Fruit fly (Drosophila melanogaster): ENCODE measurements around the gene CkIalpha.

Gene CkIalpha

DNA sequence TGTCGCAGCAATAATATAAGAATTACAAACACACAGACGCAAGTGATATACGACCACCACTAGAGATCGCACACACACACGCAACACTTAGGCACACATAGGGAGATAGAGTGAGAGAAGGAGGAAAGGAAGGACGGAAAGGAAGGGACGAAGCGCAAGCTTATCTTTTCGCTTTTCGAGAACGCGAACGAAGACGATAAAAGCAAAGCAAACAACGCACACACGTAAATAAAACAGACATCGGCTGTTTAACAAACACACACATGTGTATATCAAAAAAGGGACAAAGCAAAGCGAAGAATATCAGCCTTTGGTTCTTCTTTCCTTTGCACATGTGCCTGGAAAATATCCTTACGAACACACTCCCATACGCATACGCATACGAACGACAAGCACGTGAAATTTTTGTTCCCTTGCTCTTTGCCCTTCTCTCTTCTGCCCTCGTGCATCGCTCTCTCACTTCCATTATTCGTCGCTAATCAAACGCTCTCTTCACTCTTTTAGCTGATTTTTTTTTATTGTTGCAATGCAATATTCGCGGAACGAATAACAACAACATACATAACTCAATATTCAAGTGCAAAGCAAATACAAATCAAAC is 6.7 kb downstream of the CkIalpha start:
- TF ChIP-seq HLH3B (GFP tag; IDR thresholded peaks at IDR 0.05) (0 out of 2 replicates have a peak, but pooled peaks have one; percentile 27), cwo (GFP tag; optimal IDR thresholded peaks at IDR 0.05) (peak; percentile 59), insv (GFP tag; optimal IDR thresholded peaks at IDR 0.05) (peak in 1 of 2 experiments; percentile 33), gfzf (GFP tag; optimal IDR thresholded peaks at IDR 0.05) (no peak), Rfx (GFP tag; IDR thresholded peaks at IDR 0.05) (no peak), CG13894 (tag; optimal IDR thresholded peaks at IDR 0.05) (no peak), lbe (GFP tag; optimal IDR thresholded peaks at IDR 0.05) (peak; percentile 24), Sox102F (GFP tag; optimal IDR thresholded peaks at IDR 0.05) (no peak), bbx (GFP tag; IDR thresholded peaks at IDR 0.05; ENCODE audit: partially characterized antibody) (no peak), Sin3A (optimal IDR thresholded peaks at IDR 0.05) (no peak), psq (GFP tag; optimal IDR thresholded peaks at IDR 0.05) (peak; percentile 53), CG13424 (tag; optimal IDR thresholded peaks at IDR 0.05) (no peak), CG34376 (GFP tag; optimal IDR thresholded peaks at IDR 0.05) (no peak), vvl (GFP tag; IDR thresholded peaks at IDR 0.05) (no peak), fd96Cb (tag; optimal IDR thresholded peaks at IDR 0.05) (no peak), CG4424 (GFP tag; optimal IDR thresholded peaks at IDR 0.05) (no peak), Deaf1 (tag; optimal IDR thresholded peaks at IDR 0.05) (peak; percentile 74), crol (GFP tag; IDR thresholded peaks at IDR 0.05) (peak; percentile 80), CG8924 (tag; optimal IDR thresholded peaks at IDR 0.05) (peak; percentile 47), pnt (GFP tag; optimal IDR thresholded peaks at IDR 0.05) (no peak), pros (GFP tag; optimal IDR thresholded peaks at IDR 0.05) (peak; percentile 86), CG10209 (GFP tag; optimal IDR thresholded peaks at IDR 0.05) (peak; percentile 0), CG9437 (GFP tag; optimal IDR thresholded peaks at IDR 0.05) (no peak), D19A (tag; optimal IDR thresholded peaks at IDR 0.05) (no peak), chif (GFP tag; optimal IDR thresholded peaks at IDR 0.05) (no peak), fd102C (GFP tag; optimal IDR thresholded peaks at IDR 0.05) (peak; percentile 17), BtbVII (GFP tag; optimal IDR thresholded peaks at IDR 0.05) (no peak), zfh1 (GFP tag; IDR thresholded peaks at IDR 0.05) (no peak), NfI (GFP tag; optimal IDR thresholded peaks at IDR 0.05) (no peak), GATAe (GFP tag; conservative IDR thresholded peaks at IDR 0.05) (no peak), zf30C (GFP tag; optimal IDR thresholded peaks at IDR 0.05) (peak; percentile 8), CG17385 (GFP tag; optimal IDR thresholded peaks at IDR 0.05) (peak; percentile 18), sim (GFP tag; IDR thresholded peaks at IDR 0.05) (no peak), CG13287 (GFP tag; IDR thresholded peaks at IDR 0.05; ENCODE audit: partially characterized antibody) (no peak), Lpt (GFP tag; optimal IDR thresholded peaks at IDR 0.05) (no peak), CG3407 (GFP tag; optimal IDR thresholded peaks at IDR 0.05) (no peak), dmrt99B (tag; optimal IDR thresholded peaks at IDR 0.05) (no peak), twi (tag; optimal IDR thresholded peaks at IDR 0.05) (peak; percentile 69), odd (GFP tag; optimal IDR thresholded peaks at IDR 0.05) (no peak), CG14710 (tag; optimal IDR thresholded peaks at IDR 0.05) (no peak), kni (GFP tag; optimal IDR thresholded peaks at IDR 0.05) (peak; percentile 28), bsh (GFP tag; optimal IDR thresholded peaks at IDR 0.05) (no peak), grn (GFP tag; optimal IDR thresholded peaks at IDR 0.05) (no peak), row (GFP tag; IDR thresholded peaks at IDR 0.05) (peak; percentile 8; the same call in 1 of the 3 replicates), CG10267 (tag; optimal IDR thresholded peaks at IDR 0.05) (peak; percentile 10), grau (tag; optimal IDR thresholded peaks at IDR 0.05) (no peak), hbn (GFP tag; IDR thresholded peaks at IDR 0.05; ENCODE audit: partially characterized antibody) (no peak; the same call in 1 of the 2 replicates), mirr (GFP tag; optimal IDR thresholded peaks at IDR 0.05) (peak; percentile 22), CG11696 (GFP tag; IDR thresholded peaks at IDR 0.05) (no peak), cg (GFP tag; optimal IDR thresholded peaks at IDR 0.05) (peak; percentile 82)

All from whole organism, embryonic.